Fruit fly (Drosophila melanogaster) Kc167 (cell line): ENCODE measurements around the gene CG12483.

Experiments
- Myc ChIP-seq: fragments of >200 bp; optimal IDR thresholded peaks from 2 replicates; lab custom pipeline; 2017; ENCODE audit warnings: missing external identifiers
- Sin3A ChIP-seq: fragments of >200 bp; optimal IDR thresholded peaks from 2 replicates; lab custom pipeline; 2018; ENCODE audit warnings: missing external identifiers
- h ChIP-seq: fragments of >200 bp; optimal IDR thresholded peaks from 3 replicates; lab custom pipeline; 2018; ENCODE audit warnings: missing external identifiers
- insv ChIP-seq: fragments of >200 bp; optimal IDR thresholded peaks from 3 replicates; lab custom pipeline; 2018; ENCODE audit warnings: missing external identifiers
- psq ChIP-seq: fragments of >200 bp; optimal IDR thresholded peaks from 2 replicates; lab custom pipeline; 2017; ENCODE audit warnings: missing external identifiers
- ttk ChIP-seq: sonication (Bioruptor generic); optimal IDR thresholded peaks from 2 replicates; lab custom pipeline; 2017; ENCODE audit warnings: missing external identifiers

DNA sequence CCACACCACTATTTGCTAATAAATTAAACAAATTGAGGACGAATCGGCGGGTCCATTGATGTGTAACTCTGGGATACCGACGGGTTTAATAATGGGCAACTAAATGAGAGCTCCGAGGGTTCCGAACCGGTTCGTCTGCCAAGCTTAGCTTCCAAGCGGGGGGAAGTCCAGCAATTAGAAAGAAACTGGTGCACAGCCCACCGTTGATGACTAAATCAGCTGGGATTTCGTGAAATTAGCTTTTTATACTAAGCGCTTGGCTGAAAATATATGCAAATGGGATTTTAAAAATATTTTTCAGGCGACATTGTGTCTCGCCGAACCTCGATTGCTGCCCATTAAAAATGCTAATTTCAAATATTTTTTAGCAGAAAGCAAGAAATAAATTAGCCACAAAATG, 29.3 kb upstream of the CG12483 start:
- TF ChIP-seq h (lab: Kevin White, UChicago) (no peak), psq (lab: Kevin White, UChicago) (no peak), insv (no peak), Sin3A (lab: Kevin White, UChicago) (no peak), Myc (no peak), ttk (lab: Kevin White, UChicago) (no peak)
